Fruit fly (Drosophila melanogaster): ENCODE measurements around the gene CG18789.
A peak's percentile ranks its signal among the peaks of the same experiment; 100 is the strongest.

Gene CG18789

dm6 chr2L:11989729-11990128, 5.5 kb downstream of the CG18789 start, which contains the start of the genes zuc and dgt2:
Gene zuc, minus strand, starts transcription at chr2L:11989882.
Gene dgt2, plus strand, starts transcription at chr2L:11989936.
- no peak for TF ChIP-seq Ets21C (GFP tag; optimal IDR thresholded peaks at IDR 0.05)
- no peak for TF ChIP-seq Sox102F (GFP tag; optimal IDR thresholded peaks at IDR 0.05)
- no peak for TF ChIP-seq CG32006 (GFP tag; optimal IDR thresholded peaks at IDR 0.05)
- no peak for TF ChIP-seq Lpt (GFP tag; optimal IDR thresholded peaks at IDR 0.05)
- no peak for TF ChIP-seq CG10631 (GFP tag; optimal IDR thresholded peaks at IDR 0.05)
- no peak for TF ChIP-seq Sox15 (GFP tag; optimal IDR thresholded peaks at IDR 0.05)
- TF ChIP-seq svp (GFP tag): no peak
- TF ChIP-seq dsx (GFP tag; optimal IDR thresholded peaks at IDR 0.05; ENCODE audit: poor library complexity, severe bottlenecking): no peak
- no peak for TF ChIP-seq CG6808 (GFP tag; optimal IDR thresholded peaks at IDR 0.05)
- TF ChIP-seq CG11294 (GFP tag; IDR thresholded peaks at IDR 0.05): no peak
- TF ChIP-seq esn (GFP tag; optimal IDR thresholded peaks at IDR 0.05): no peak
- TF ChIP-seq CG11762 (GFP tag; optimal IDR thresholded peaks at IDR 0.05; ENCODE audit: insufficient read depth): no peak
- no peak for TF ChIP-seq salr (GFP tag; optimal IDR thresholded peaks at IDR 0.05)
- no peak for TF ChIP-seq Smox (GFP tag; optimal IDR thresholded peaks at IDR 0.05)
- no peak for TF ChIP-seq CG9139 (GFP tag; optimal IDR thresholded peaks at IDR 0.05)
- no peak for TF ChIP-seq eg (GFP tag; IDR thresholded peaks at IDR 0.05)
- TF ChIP-seq CG34406 (GFP tag; optimal IDR thresholded peaks at IDR 0.05): no peak
- TF ChIP-seq Met (GFP tag; optimal IDR thresholded peaks at IDR 0.05): no peak
- no peak for TF ChIP-seq CG6163 (GFP tag; IDR thresholded peaks at IDR 0.05)
- no peak for TF ChIP-seq cyc (GFP tag; optimal IDR thresholded peaks at IDR 0.05)

DNA sequence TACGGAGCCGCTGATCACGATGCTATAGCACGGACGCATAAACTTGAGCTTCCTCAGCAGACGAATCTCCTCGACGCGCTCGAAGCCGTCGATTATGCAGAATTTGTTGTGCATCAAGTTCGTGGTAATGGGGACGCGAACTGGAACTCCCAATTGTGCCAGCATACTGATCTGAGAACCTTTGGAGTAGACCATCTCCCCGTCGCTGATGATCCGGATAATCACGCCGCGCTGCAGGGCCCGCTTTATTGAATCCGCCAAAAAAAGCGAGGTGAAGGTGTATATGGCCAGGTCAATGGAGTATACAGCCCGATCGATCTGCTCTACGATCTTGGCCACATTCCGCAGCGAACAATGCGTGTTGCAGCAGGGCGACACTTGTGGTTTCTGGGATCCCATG, 6.0 kb downstream of the CG18789 start:
- TF ChIP-seq CG9139 (GFP tag; optimal IDR thresholded peaks at IDR 0.05) (no peak), CG11902 (GFP tag; optimal IDR thresholded peaks at IDR 0.05) (no peak), Blimp-1 (GFP tag; optimal IDR thresholded peaks at IDR 0.05) (no peak)

dm6 chr2L:11987945-11988344, 7.3 kb downstream of the CG18789 start, which contains the start of the genes CG6686 and CG34163:
Gene CG6686, minus strand, starts transcription at chr2L:11988039.
Gene CG34163, plus strand, starts transcription at chr2L:11988270.
- TF ChIP-seq CG6792 (GFP tag; optimal IDR thresholded peaks at IDR 0.05) (peak; percentile 51), CG31627 (GFP tag; optimal IDR thresholded peaks at IDR 0.05) (peak; percentile 46), dac (GFP tag; optimal IDR thresholded peaks at IDR 0.05) (no peak), Sox15 (GFP tag; optimal IDR thresholded peaks at IDR 0.05) (peak; percentile 14), fkh (GFP tag; optimal IDR thresholded peaks at IDR 0.05) (no peak), cyc (GFP tag; optimal IDR thresholded peaks at IDR 0.05) (peak; percentile 46), Hr38 (GFP tag; optimal IDR thresholded peaks at IDR 0.05) (no peak), CG15336 (GFP tag; IDR thresholded peaks at IDR 0.05) (peak; percentile 20; the same call in 1 of the 2 replicates), CG3032 (tag; optimal IDR thresholded peaks at IDR 0.05) (no peak), esn (GFP tag; optimal IDR thresholded peaks at IDR 0.05) (peak; percentile 69), Hr39 (GFP tag; optimal IDR thresholded peaks at IDR 0.05) (no peak), Eip78C (GFP tag) (peak; percentile 69), CG3919 (GFP tag; optimal IDR thresholded peaks at IDR 0.05) (no peak), Sox14 (GFP tag; optimal IDR thresholded peaks at IDR 0.05) (peak; percentile 79), lz (GFP tag; optimal IDR thresholded peaks at IDR 0.05) (peak; percentile 55), Ets21C (GFP tag; optimal IDR thresholded peaks at IDR 0.05) (peak; percentile 43), CG6163 (GFP tag; IDR thresholded peaks at IDR 0.05) (0 out of 3 replicates have a peak, but pooled peaks have one; percentile 19)

- TF ChIP-seq Lpt (GFP tag; optimal IDR thresholded peaks at IDR 0.05) (no peak), topi (GFP tag; optimal IDR thresholded peaks at IDR 0.05) (no peak), CG34406 (GFP tag; optimal IDR thresholded peaks at IDR 0.05) (no peak), Eip78C (GFP tag) (peak; percentile 52), CG6163 (GFP tag; IDR thresholded peaks at IDR 0.05) (no peak)
Measured at dm6 chr2L:11981210-11981609, 14.0 kb downstream of the CG18789 start, which contains the start of gene CG16965. Gene CG16965, plus strand, starts transcription at chr2L:11981591.

Measured in whole organism, prepupa.